Fruit fly (Drosophila melanogaster) whole organism, embryonic: ENCODE results near the gene CheB38c.

ENCODE experiments used
- Atf-2 ChIP-seq: fragments of 200-800 bp; sonication (Bioruptor generic); optimal IDR thresholded peaks from 2 replicates; lab custom pipeline; 2016; ENCODE audit warnings: missing biosample characterization, missing genetic modification characterization
- Atf6 ChIP-seq: fragments of 200-800 bp; sonication (Bioruptor generic); IDR thresholded peaks from 2 replicates; pipeline ENCODE4 v1.3.6; 2022; ENCODE audit warnings: missing biosample characterization, missing genetic modification characterization
- B-H1 ChIP-seq: fragments of 200-800 bp; sonication (Bioruptor generic); IDR thresholded peaks from 3 replicates; pipeline ENCODE4 v1.3.6; 2022; ENCODE audit warnings: missing biosample characterization, missing genetic modification characterization
- C15 ChIP-seq: fragments of 200-800 bp; sonication (Bioruptor generic); IDR thresholded peaks from 3 replicates; pipeline ENCODE4 v1.3.6; 2022; ENCODE audit warnings: missing biosample characterization, missing genetic modification characterization
- CG10565 ChIP-seq: fragments of 200-800 bp; sonication (Bioruptor generic); optimal IDR thresholded peaks from 3 replicates; lab custom pipeline; 2016; ENCODE audit warnings: missing biosample characterization, mild to moderate bottlenecking, missing genetic modification characterization
- CG1233 ChIP-seq: fragments of 200-800 bp; sonication (Bioruptor generic); optimal IDR thresholded peaks from 4 replicates; lab custom pipeline; 2018; ENCODE audit warnings: missing biosample characterization, mild to moderate bottlenecking, missing genetic modification characterization
- CG14441 ChIP-seq: fragments of 200-800 bp; sonication (Bioruptor generic); IDR thresholded peaks from 2 replicates; pipeline ENCODE4 v1.3.6; 2022; ENCODE audit warnings: missing biosample characterization, missing genetic modification characterization
- CG14965 ChIP-seq: fragments of 200-800 bp; sonication (Bioruptor generic); optimal IDR thresholded peaks from 2 replicates; lab custom pipeline; 2016; ENCODE audit warnings: missing biosample characterization, missing genetic modification characterization, borderline replicate concordance
- CG16779 ChIP-seq: fragments of 200-800 bp; sonication (Bioruptor generic); IDR thresholded peaks from 2 replicates; pipeline ENCODE4 v1.3.6; 2022; ENCODE audit warnings: missing biosample characterization, missing genetic modification characterization
- CG2116 ChIP-seq: fragments of 200-800 bp; sonication (Bioruptor generic); optimal IDR thresholded peaks from 3 replicates; lab custom pipeline; 2018; ENCODE audit warnings: missing biosample characterization, mild to moderate bottlenecking, missing genetic modification characterization
- CG2889 ChIP-seq: fragments of 200-800 bp; sonication (Bioruptor generic); IDR thresholded peaks from 3 replicates; pipeline ENCODE4 v1.3.6; 2022; ENCODE audit warnings: missing biosample characterization, missing genetic modification characterization
- CG3065 ChIP-seq: fragments of 200-800 bp; sonication (Bioruptor generic); optimal IDR thresholded peaks from 2 replicates; lab custom pipeline; 2016; ENCODE audit warnings: missing biosample characterization, missing genetic modification characterization
- CG33213 ChIP-seq: fragments of 200-800 bp; sonication (Bioruptor generic); optimal IDR thresholded peaks from 3 replicates; lab custom pipeline; 2016; ENCODE audit warnings: missing biosample characterization, missing genetic modification characterization
- CG3838 ChIP-seq: fragments of 200-800 bp; sonication (Bioruptor generic); optimal IDR thresholded peaks from 3 replicates; lab custom pipeline; 2016; ENCODE audit warnings: missing biosample characterization, missing genetic modification characterization
- CG4360 ChIP-seq: fragments of 200-800 bp; sonication (Bioruptor generic); IDR thresholded peaks from 2 replicates; pipeline ENCODE4 v1.3.6; 2022; ENCODE audit warnings: missing biosample characterization, missing genetic modification characterization
- CG6765 ChIP-seq: fragments of 200-800 bp; sonication (Bioruptor generic); optimal IDR thresholded peaks from 3 replicates; lab custom pipeline; 2017; ENCODE audit warnings: missing biosample characterization, mild to moderate bottlenecking, missing genetic modification characterization
- CG9932 ChIP-seq: fragments of 200-800 bp; sonication (Bioruptor generic); IDR thresholded peaks from 2 replicates; pipeline ENCODE4 v1.3.6; 2022; ENCODE audit warnings: missing biosample characterization, missing genetic modification characterization
- Doc3 ChIP-seq: fragments of 200-800 bp; sonication (Bioruptor generic); IDR thresholded peaks from 3 replicates; pipeline ENCODE4 v1.3.6; 2022; ENCODE audit warnings: missing biosample characterization, missing genetic modification characterization; ENCODE audit not compliant: partially characterized antibody
- ERR ChIP-seq: fragments of 200-800 bp; sonication (Bioruptor generic); optimal IDR thresholded peaks from 2 replicates; lab custom pipeline; 2016; ENCODE audit warnings: missing biosample characterization, missing genetic modification characterization
- Eip74EF ChIP-seq, 2 experiments: fragments of 200-800 bp in 1 of 2; fragments of >200 bp in 1 of 2; sonication (Bioruptor generic) in 1 of 2; optimal IDR thresholded peaks; 2 replicates each; lab custom pipeline; 2017 to 2019; ENCODE audit warnings: missing biosample characterization in 2 of 2, missing genetic modification characterization in 2 of 2, mild to moderate bottlenecking in 1 of 2, moderate library complexity in 1 of 2
- Ets97D ChIP-seq: fragments of 200-800 bp; sonication (Bioruptor generic); optimal IDR thresholded peaks from 3 replicates; lab custom pipeline; 2016; ENCODE audit warnings: missing biosample characterization, missing genetic modification characterization
- Fer1 ChIP-seq: fragments of 200-800 bp; sonication (Bioruptor generic); optimal IDR thresholded peaks from 2 replicates; lab custom pipeline; 2017; ENCODE audit warnings: missing biosample characterization, mild to moderate bottlenecking, missing genetic modification characterization
- HLHmδ ChIP-seq: fragments of 200-800 bp; sonication (Bioruptor generic); optimal IDR thresholded peaks from 2 replicates; lab custom pipeline; 2018; ENCODE audit warnings: missing biosample characterization, mild to moderate bottlenecking, missing genetic modification characterization, moderate library complexity
- HmgD ChIP-seq: fragments of 200-800 bp; sonication (Bioruptor generic); optimal IDR thresholded peaks from 3 replicates; lab custom pipeline; 2016; ENCODE audit warnings: missing biosample characterization, missing genetic modification characterization
- MBD-R2 ChIP-seq: fragments of 200-800 bp; sonication (Bioruptor generic); IDR thresholded peaks from 2 replicates; pipeline ENCODE4 v1.3.6; 2022; ENCODE audit warnings: missing biosample characterization, missing genetic modification characterization
- Meics ChIP-seq: fragments of 200-800 bp; sonication (Bioruptor generic); optimal IDR thresholded peaks from 2 replicates; lab custom pipeline; 2017; ENCODE audit warnings: missing biosample characterization, mild to moderate bottlenecking, missing genetic modification characterization
- Neu2 ChIP-seq: fragments of 200-800 bp; sonication (Bioruptor generic); optimal IDR thresholded peaks from 3 replicates; lab custom pipeline; 2016; ENCODE audit warnings: missing biosample characterization, missing genetic modification characterization, borderline replicate concordance
- ac ChIP-seq: fragments of 200-800 bp; sonication (Bioruptor generic); optimal IDR thresholded peaks from 3 replicates; lab custom pipeline; 2017; ENCODE audit warnings: missing biosample characterization, mild to moderate bottlenecking, missing genetic modification characterization
- aop ChIP-seq: fragments of 200-800 bp; sonication (Bioruptor generic); IDR thresholded peaks from 2 replicates; pipeline ENCODE4 v1.3.6; 2022; ENCODE audit warnings: missing biosample characterization, missing genetic modification characterization
- bowl ChIP-seq: fragments of 200-800 bp; sonication (Bioruptor generic); IDR thresholded peaks from 2 replicates; pipeline ENCODE4 v1.3.6; 2022; ENCODE audit warnings: missing biosample characterization, missing genetic modification characterization
- cato ChIP-seq: fragments of 200-800 bp; sonication (Bioruptor generic); optimal IDR thresholded peaks from 2 replicates; lab custom pipeline; 2016; ENCODE audit warnings: missing biosample characterization, missing genetic modification characterization, borderline replicate concordance
- chinmo ChIP-seq: fragments of 200-800 bp; sonication (Bioruptor generic); IDR thresholded peaks from 4 replicates; pipeline ENCODE4 v1.3.6; 2022; ENCODE audit warnings: missing biosample characterization, missing genetic modification characterization; ENCODE audit not compliant: partially characterized antibody
- dati ChIP-seq: fragments of 200-800 bp; sonication (Bioruptor generic); IDR thresholded peaks from 2 replicates; pipeline ENCODE4 v1.3.6; 2022; ENCODE audit warnings: missing biosample characterization, missing genetic modification characterization
- dpn ChIP-seq, 2 experiments: fragments of 200-800 bp; sonication (Bioruptor generic); optimal IDR thresholded peaks; 3 replicates each; lab custom pipeline; 2016; ENCODE audit warnings: missing biosample characterization in 2 of 2, missing genetic modification characterization in 2 of 2
- en ChIP-seq: fragments of 200-800 bp; sonication (Bioruptor generic); optimal IDR thresholded peaks from 2 replicates; lab custom pipeline; 2016; ENCODE audit warnings: missing biosample characterization, missing genetic modification characterization
- fd96Cb ChIP-seq: fragments of 200-800 bp; sonication (Bioruptor generic); optimal IDR thresholded peaks from 2 replicates; lab custom pipeline; 2018; ENCODE audit warnings: missing biosample characterization, mild to moderate bottlenecking, missing genetic modification characterization, moderate library complexity
- grn ChIP-seq: fragments of 200-800 bp; sonication (Bioruptor generic); optimal IDR thresholded peaks from 3 replicates; lab custom pipeline; 2017; ENCODE audit warnings: missing biosample characterization, missing genetic modification characterization
- her ChIP-seq: fragments of 200-800 bp; sonication (Bioruptor generic); optimal IDR thresholded peaks from 2 replicates; lab custom pipeline; 2016; ENCODE audit warnings: missing biosample characterization, missing genetic modification characterization
- ind ChIP-seq: fragments of 200-800 bp; sonication (Bioruptor generic); optimal IDR thresholded peaks from 3 replicates; lab custom pipeline; 2016; ENCODE audit warnings: missing biosample characterization, missing genetic modification characterization
- oc ChIP-seq: fragments of 200-800 bp; sonication (Bioruptor generic); optimal IDR thresholded peaks from 2 replicates; lab custom pipeline; 2018; ENCODE audit warnings: missing biosample characterization, mild to moderate bottlenecking, missing genetic modification characterization, moderate library complexity
- org-1 ChIP-seq: fragments of 200-800 bp; sonication (Bioruptor generic); optimal IDR thresholded peaks from 2 replicates; lab custom pipeline; 2017; ENCODE audit warnings: missing biosample characterization, missing genetic modification characterization
- otp ChIP-seq: fragments of 200-800 bp; sonication (Bioruptor generic); IDR thresholded peaks from 3 replicates; pipeline ENCODE4, ENCODE4 v1.3.6; 2022; ENCODE audit warnings: missing biosample characterization, missing genetic modification characterization
- repo ChIP-seq: fragments of 200-800 bp; sonication (Bioruptor generic); optimal IDR thresholded peaks from 2 replicates; lab custom pipeline; 2016; ENCODE audit warnings: missing biosample characterization, missing genetic modification characterization
- row ChIP-seq: fragments of 200-800 bp; sonication (Bioruptor generic); IDR thresholded peaks from 3 replicates; pipeline ENCODE4 v1.3.6; 2022; ENCODE audit warnings: missing biosample characterization, missing genetic modification characterization
- seq ChIP-seq: fragments of 200-800 bp; sonication (Bioruptor generic); IDR thresholded peaks from 2 replicates; pipeline ENCODE4 v1.3.6; 2022; ENCODE audit warnings: missing biosample characterization, missing genetic modification characterization
- sr ChIP-seq: fragments of 200-800 bp; sonication (Bioruptor generic); IDR thresholded peaks from 3 replicates; pipeline ENCODE4 v1.3.6; 2022; ENCODE audit warnings: missing biosample characterization, missing genetic modification characterization
- stwl ChIP-seq: fragments of 200-800 bp; sonication (Bioruptor generic); optimal IDR thresholded peaks from 3 replicates; lab custom pipeline; 2018; ENCODE audit warnings: missing biosample characterization, mild to moderate bottlenecking, missing genetic modification characterization, moderate library complexity
- tll ChIP-seq, 2 experiments: fragments of 200-800 bp in 1 of 2; fragments of >200 bp in 1 of 2; sonication (Bioruptor generic) in 1 of 2; optimal IDR thresholded peaks; 2 replicates each; lab custom pipeline; 2017 to 2019; ENCODE audit warnings: missing biosample characterization in 2 of 2, missing genetic modification characterization in 2 of 2, mild to moderate bottlenecking in 1 of 2, moderate library complexity in 1 of 2
- zen ChIP-seq: fragments of 200-800 bp; sonication (Bioruptor generic); optimal IDR thresholded peaks from 3 replicates; lab custom pipeline; 2018; ENCODE audit warnings: missing biosample characterization, mild to moderate bottlenecking, missing genetic modification characterization, moderate library complexity

CheB38c gene

DNA sequence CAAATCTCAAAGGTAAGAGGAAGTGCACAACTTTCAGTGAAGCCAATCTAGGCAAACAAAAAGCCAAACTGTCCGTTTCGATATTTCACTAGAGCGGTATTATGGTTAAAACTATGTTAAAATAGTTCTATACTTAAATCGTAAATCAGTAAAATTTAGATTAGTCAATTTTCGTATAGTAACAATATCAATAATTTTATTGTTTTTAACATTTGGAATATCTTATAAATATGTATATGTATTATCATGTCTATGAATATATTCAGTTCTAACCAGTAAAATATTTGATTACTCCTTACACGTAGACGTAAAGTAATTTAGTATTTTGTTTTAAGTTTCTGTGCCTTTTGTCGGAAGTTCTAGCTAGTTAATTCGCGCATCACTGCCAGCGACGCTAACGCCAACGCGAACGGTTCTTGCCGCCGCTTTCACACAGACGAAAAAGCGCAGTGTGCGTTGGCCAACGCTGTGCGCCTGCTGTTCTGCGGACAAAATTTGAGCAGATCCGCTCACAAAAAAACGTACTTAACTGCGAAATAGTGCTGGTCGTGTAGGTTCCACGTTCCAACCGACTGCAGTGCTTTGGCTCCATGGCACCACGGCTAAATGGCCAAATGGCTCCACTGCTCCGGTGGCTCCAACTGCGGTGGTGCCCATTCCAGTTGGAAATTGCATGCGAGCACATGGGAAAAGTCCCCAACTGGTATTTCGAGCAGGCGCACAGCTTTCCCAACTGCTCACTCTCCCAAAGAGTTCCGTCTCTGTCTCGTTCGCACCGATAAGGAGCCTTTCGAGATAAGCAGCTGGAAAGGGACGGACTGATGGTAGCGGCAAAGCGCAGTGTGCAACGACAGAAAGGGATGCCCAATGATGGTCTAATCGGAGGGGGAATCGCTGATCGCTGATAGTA lies 2.8 kb upstream of the CheB38c start (continued):
- TF ChIP-seq seq (no peak), B-H1 (GFP tag; lab: Robert Waterston, UW) (no peak), CG14965 (GFP tag; lab: Kevin White, UChicago) (no peak), CG3065 (no peak), Fer1 (GFP tag; lab: Kevin White, UChicago) (peak; percentile 15), Neu2 (GFP tag; lab: Kevin White, UChicago) (no peak), oc (peak; percentile 54), tll (GFP tag; optimal IDR thresholded peaks at IDR 0.05; lab: Kevin White, UChicago) (no peak), CG4360 (GFP tag; lab: Robert Waterston, UW) (0 out of 2 replicates have a peak, but pooled peaks have one; percentile 31), Atf6 (GFP tag; lab: Robert Waterston, UW) (0 out of 2 replicates have a peak, but pooled peaks have one; percentile 8), row (GFP tag; lab: Robert Waterston, UW) (peak; percentile 76), stwl (peak; percentile 25), CG33213 (GFP tag; lab: Kevin White, UChicago) (peak; percentile 11), chinmo (peak; percentile 98; the same call in 3 of the 4 replicates), zen (tag; lab: Kevin White, UChicago) (no peak), Eip74EF (GFP tag; optimal IDR thresholded peaks at IDR 0.05; lab: Kevin White, UChicago) (no peak), CG2116 (no peak), CG16779 (GFP tag; lab: Robert Waterston, UW) (no peak), ac (GFP tag; lab: Kevin White, UChicago) (no peak), MBD-R2 (no peak), ind (GFP tag; lab: Kevin White, UChicago) (no peak), CG1233 (GFP tag; lab: Kevin White, UChicago) (peak; percentile 13), bowl (GFP tag; lab: Robert Waterston, UW) (0 out of 2 replicates have a peak, but pooled peaks have one; percentile 28), CG3838 (GFP tag; lab: Kevin White, UChicago) (no peak), CG10565 (GFP tag; lab: Kevin White, UChicago) (no peak), dati (GFP tag; lab: Robert Waterston, UW) (no peak), grn (peak; percentile 100), fd96Cb (peak; percentile 1), CG6765 (GFP tag; lab: Kevin White, UChicago) (peak; percentile 19), repo (GFP tag; lab: Kevin White, UChicago) (no peak), dpn (GFP tag; optimal IDR thresholded peaks at IDR 0.05; lab: Kevin White, UChicago) (peak in 1 of 2 experiments; percentile 15), ERR (GFP tag; lab: Kevin White, UChicago) (peak; percentile 52), en (no peak), Atf-2 (GFP tag; lab: Kevin White, UChicago) (no peak), sr (GFP tag; lab: Robert Waterston, UW) (peak; percentile 91), CG2889 (GFP tag; lab: Robert Waterston, UW) (no peak), CG9932 (GFP tag; lab: Robert Waterston, UW) (peak; percentile 45), otp (GFP tag; lab: Robert Waterston, UW) (peak; percentile 44; the same call in 1 of the 3 replicates), aop (no peak), her (peak; percentile 37), Doc3 (GFP tag; lab: Robert Waterston, UW) (no peak), HmgD (GFP tag; lab: Kevin White, UChicago) (peak; percentile 81), Ets97D (GFP tag; lab: Kevin White, UChicago) (no peak), org-1 (GFP tag; lab: Kevin White, UChicago) (no peak), C15 (GFP tag; lab: Robert Waterston, UW) (no peak), HLHmδ (GFP tag; lab: Kevin White, UChicago) (peak; percentile 73), cato (no peak), Meics (peak; percentile 33), CG14441 (GFP tag; lab: Robert Waterston, UW) (0 out of 2 replicates have a peak, but pooled peaks have one; percentile 16)
